Worm (Caenorhabditis elegans) whole organism, mixed stage, embryonic: ENCODE data around the gene R07E4.5.

Source experiments
- bed-3 ChIP-seq: fragments of 200-800 bp; sonication (Bioruptor generic); optimal IDR thresholded peaks from 3 replicates; lab custom pipeline; 2018; ENCODE audit warnings: mild to moderate bottlenecking, missing genetic modification characterization, moderate library complexity, missing compliant biosample characterization
- blmp-1 ChIP-seq: fragments of 150-350 bp; optimal IDR thresholded peaks from 2 replicates; lab custom pipeline; 2014; ENCODE audit warnings: missing biosample characterization, missing genetic modification characterization
- ceh-43 ChIP-seq: fragments of 200-800 bp; sonication (Bioruptor generic); optimal IDR thresholded peaks from 2 replicates; lab custom pipeline; 2018; ENCODE audit warnings: mild to moderate bottlenecking, missing genetic modification characterization, moderate library complexity, missing compliant biosample characterization
- ces-1 ChIP-seq: fragments of 150-350 bp; optimal IDR thresholded peaks from 2 replicates; lab custom pipeline; 2014; ENCODE audit warnings: missing biosample characterization, missing genetic modification reagents, missing genetic modification characterization
- drap-1 ChIP-seq: fragments of 200-800 bp; sonication (Bioruptor generic); optimal IDR thresholded peaks from 3 replicates; lab custom pipeline; 2018; ENCODE audit warnings: mild to moderate bottlenecking, missing genetic modification characterization, missing compliant biosample characterization
- elt-1 ChIP-seq: sonication (generic microtip); optimal IDR thresholded peaks from 2 replicates; lab custom pipeline; 2017; ENCODE audit warnings: missing genetic modification characterization, mild to moderate bottlenecking, missing compliant biosample characterization, antibody characterized with exemption, moderate library complexity, borderline replicate concordance; ENCODE audit not compliant: insufficient read depth
- elt-3 ChIP-seq: fragments of 150-350 bp; optimal IDR thresholded peaks from 2 replicates; lab custom pipeline; 2014; ENCODE audit warnings: missing biosample characterization, missing genetic modification characterization
- ham-2 ChIP-seq: fragments of 200-800 bp; sonication (Bioruptor generic); optimal IDR thresholded peaks from 2 replicates; lab custom pipeline; 2018; ENCODE audit warnings: mild to moderate bottlenecking, missing genetic modification characterization, missing compliant biosample characterization
- hlh-1 ChIP-seq: fragments of 150-350 bp; optimal IDR thresholded peaks from 2 replicates; lab custom pipeline; 2014; ENCODE audit warnings: missing biosample characterization, missing genetic modification reagents, missing genetic modification characterization
- lin-13 ChIP-seq: fragments of 150-350 bp; optimal IDR thresholded peaks from 2 replicates; lab custom pipeline; 2014; ENCODE audit warnings: missing biosample characterization, missing genetic modification characterization
- lin-32 ChIP-seq: fragments of 200-800 bp; sonication (Bioruptor generic); optimal IDR thresholded peaks from 2 replicates; lab custom pipeline; 2018; ENCODE audit warnings: mild to moderate bottlenecking, missing genetic modification characterization, missing compliant biosample characterization
- mab-5 ChIP-seq: fragments of 150-350 bp; optimal IDR thresholded peaks from 2 replicates; lab custom pipeline; 2014; ENCODE audit warnings: missing biosample characterization, missing genetic modification characterization
- mls-2 ChIP-seq: sonication (generic microtip); optimal IDR thresholded peaks from 2 replicates; lab custom pipeline; 2016; ENCODE audit warnings: mild to moderate bottlenecking, missing genetic modification characterization, moderate library complexity, missing compliant biosample characterization
- nhr-12 ChIP-seq: fragments of 150-350 bp; optimal IDR thresholded peaks from 2 replicates; lab custom pipeline; 2014; ENCODE audit warnings: missing biosample characterization, missing genetic modification characterization
- nhr-237 ChIP-seq: fragments of 150-350 bp; optimal IDR thresholded peaks from 2 replicates; lab custom pipeline; 2014; ENCODE audit warnings: missing biosample characterization, missing genetic modification characterization
- nhr-28 ChIP-seq: fragments of 150-350 bp; optimal IDR thresholded peaks from 2 replicates; lab custom pipeline; 2014; ENCODE audit warnings: missing biosample characterization, missing genetic modification characterization
- nhr-76 ChIP-seq: sonication (generic microtip); optimal IDR thresholded peaks from 2 replicates; lab custom pipeline; 2017; ENCODE audit warnings: missing biosample characterization, missing genetic modification characterization
- pha-4 ChIP-seq: fragments of 150-350 bp; optimal IDR thresholded peaks from 2 replicates; lab custom pipeline; 2018; ENCODE audit warnings: missing biosample characterization, missing genetic modification reagents, missing genetic modification characterization
- sem-2 ChIP-seq: fragments of 200-800 bp; sonication (Bioruptor generic); optimal IDR thresholded peaks from 2 replicates; lab custom pipeline; 2018; ENCODE audit warnings: mild to moderate bottlenecking, missing genetic modification characterization, missing compliant biosample characterization
- tbx-8 ChIP-seq: fragments of 200-800 bp; sonication (Bioruptor generic); optimal IDR thresholded peaks from 2 replicates; lab custom pipeline; 2018; ENCODE audit warnings: mild to moderate bottlenecking, missing genetic modification characterization, moderate library complexity, missing compliant biosample characterization
- unc-39 ChIP-seq: fragments of 150-350 bp; optimal IDR thresholded peaks from 2 replicates; lab custom pipeline; 2014; ENCODE audit warnings: missing biosample characterization, missing genetic modification characterization
- ztf-11 ChIP-seq: fragments of 150-350 bp; optimal IDR thresholded peaks from 2 replicates; lab custom pipeline; 2014; ENCODE audit warnings: missing biosample characterization, missing genetic modification characterization

Gene R07E4.5

DNA sequence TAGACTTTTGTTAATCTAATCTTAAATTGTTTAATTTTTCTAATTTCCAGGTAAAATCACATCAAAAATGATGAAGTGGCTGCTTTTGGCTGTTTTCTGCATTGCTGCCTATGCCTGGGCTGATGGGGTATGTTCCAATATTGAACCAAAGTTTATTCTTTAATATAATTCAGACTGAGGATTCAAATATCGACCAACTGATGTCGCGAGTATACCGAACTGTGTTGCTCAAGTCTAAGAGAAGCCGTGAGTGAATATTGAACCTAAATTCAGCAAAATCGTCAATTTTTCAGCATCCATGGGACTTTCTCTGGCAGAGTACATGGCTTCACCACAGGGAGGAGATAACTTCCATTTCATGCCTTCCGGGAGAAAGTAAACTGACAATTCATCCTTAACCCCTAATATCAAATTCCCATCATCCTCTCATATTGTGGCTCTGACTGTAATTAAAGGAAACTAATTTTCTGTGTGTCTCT lies 48.3 kb downstream of the R07E4.5 start, which contains the start of gene nlp-49:
nlp-49 (plus strand) TSS at position 51 of the 479 bp plus-strand sequence.
- TF ChIP-seq ham-2 (GFP tag; lab: Kevin White, UChicago) = no peak
- no peak for TF ChIP-seq mab-5 (tag; lab: Kevin White, UChicago)
- no peak for TF ChIP-seq ztf-11
- TF ChIP-seq nhr-28 = no peak
- no peak for TF ChIP-seq elt-1 (tag; lab: Kevin White, UChicago)
- no peak for TF ChIP-seq lin-32 (GFP tag; lab: Kevin White, UChicago)
- no peak for TF ChIP-seq nhr-76 (tag; lab: Kevin White, UChicago)
- TF ChIP-seq hlh-1 (tag; lab: Kevin White, UChicago) = no peak
- TF ChIP-seq drap-1 (GFP tag; lab: Kevin White, UChicago) = no peak
- no peak for TF ChIP-seq nhr-12 (tag; lab: Kevin White, UChicago)
- TF ChIP-seq mls-2 (tag; lab: Kevin White, UChicago) = no peak
- no peak for TF ChIP-seq pha-4
- TF ChIP-seq ceh-43 (GFP tag; lab: Kevin White, UChicago) = no peak
- TF ChIP-seq ces-1 (GFP tag; lab: Kevin White, UChicago) = no peak

- TF ChIP-seq ces-1 (GFP tag; lab: Kevin White, UChicago) = peak; percentile 74
- no peak for TF ChIP-seq mls-2 (tag; lab: Kevin White, UChicago)
Observed at ce11 chrX:5903896-5904295, 49.1 kb downstream of the R07E4.5 start.

ce11 chrX:5901499-5901898 lies 51.5 kb downstream of the R07E4.5 start:
- TF ChIP-seq ces-1 (GFP tag; lab: Kevin White, UChicago) (no peak), elt-3 (no peak), unc-39 (no peak), tbx-8 (no peak), ham-2 (GFP tag; lab: Kevin White, UChicago) (no peak), blmp-1 (tag; lab: Kevin White, UChicago) (no peak), nhr-237 (tag; lab: Kevin White, UChicago) (no peak), nhr-76 (tag; lab: Kevin White, UChicago) (no peak), hlh-1 (tag; lab: Kevin White, UChicago) (no peak), lin-13 (tag; lab: Kevin White, UChicago) (no peak), nhr-12 (tag; lab: Kevin White, UChicago) (no peak), bed-3 (no peak), sem-2 (GFP tag; lab: Kevin White, UChicago) (no peak)
